Worm (Caenorhabditis elegans): ENCODE measurements around the gene cln-3.1.

DNA sequence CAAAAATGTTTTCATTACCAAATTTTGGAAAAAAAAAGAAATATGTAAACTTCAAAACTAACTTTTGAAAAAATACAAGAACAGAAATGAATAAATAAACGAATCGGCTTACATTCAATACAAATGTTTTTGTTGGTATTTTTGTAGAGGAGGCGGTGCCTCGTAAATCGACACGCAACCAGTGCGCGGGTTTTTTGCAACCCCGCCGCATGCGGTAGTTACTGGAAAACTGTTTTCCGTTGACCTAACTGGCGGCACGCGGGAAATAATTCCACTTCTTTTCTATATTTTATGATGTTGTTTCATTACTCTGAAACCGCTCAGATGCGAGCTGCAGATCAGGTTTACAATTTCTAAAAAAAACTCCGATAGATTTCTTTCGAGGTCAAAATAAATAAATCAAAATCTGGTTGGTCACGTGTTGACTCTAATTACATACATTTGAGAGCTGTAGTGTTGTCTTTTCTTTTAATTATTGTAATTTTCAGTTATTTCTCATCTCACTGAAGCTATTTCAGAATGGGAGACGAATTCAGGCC lies 26.2 kb downstream of the cln-3.1 start, which contains the start of the genes dvc-1 and ima-1:
- TF ChIP-seq snpc-1.3 (tag; optimal IDR thresholded peaks at IDR 0.05; ENCODE audit: insufficient read depth) (no peak), ama-1 (optimal IDR thresholded peaks at IDR 0.05) (no peak), ama-1 (GFP tag; optimal IDR thresholded peaks at IDR 0.05) (no peak), egl-18 (GFP tag; IDR thresholded peaks at IDR 0.05) (no peak), ets-4 (GFP tag; optimal IDR thresholded peaks at IDR 0.05) (no peak), pha-4 (tag; optimal IDR thresholded peaks at IDR 0.05) (no peak)

Measured in whole organism, young adult.